Fruit fly (Drosophila melanogaster): ENCODE measurements around the gene Mst84B.
A peak's percentile ranks its signal among the peaks of the same experiment; 100 is the strongest.

The Mst84B gene

dm6 chr3R:7086377-7087200 lies 24.6 kb downstream of the Mst84B start, which contains the start of gene alphaTub84B (continued):
- TF ChIP-seq dan (GFP tag; IDR thresholded peaks at IDR 0.05) (no peak), danr (GFP tag; IDR thresholded peaks at IDR 0.05) (no peak), crc (GFP tag; optimal IDR thresholded peaks at IDR 0.05) (peak; percentile 19), CG2712 (tag; optimal IDR thresholded peaks at IDR 0.05) (peak; percentile 56), CG30431 (GFP tag; optimal IDR thresholded peaks at IDR 0.05) (no peak), CG33557 (GFP tag; optimal IDR thresholded peaks at IDR 0.05) (peak; percentile 49), D19A (tag; optimal IDR thresholded peaks at IDR 0.05) (peak; percentile 13), CG12659 (GFP tag; optimal IDR thresholded peaks at IDR 0.05) (peak; percentile 89), Xrp1 (GFP tag; IDR thresholded peaks at IDR 0.05) (0 out of 2 replicates have a peak, but pooled peaks have one; percentile 31), kni (GFP tag; optimal IDR thresholded peaks at IDR 0.05) (peak; percentile 88), Hmx (GFP tag; optimal IDR thresholded peaks at IDR 0.05) (no peak), sc (optimal IDR thresholded peaks at IDR 0.05) (no peak), sc (GFP tag; optimal IDR thresholded peaks at IDR 0.05) (no peak), CG12744 (GFP tag; optimal IDR thresholded peaks at IDR 0.05) (peak; percentile 56), chn (GFP tag; optimal IDR thresholded peaks at IDR 0.05) (peak; percentile 48), fd102C (GFP tag; optimal IDR thresholded peaks at IDR 0.05) (peak; percentile 69), Sox100B (GFP tag; optimal IDR thresholded peaks at IDR 0.05) (peak; percentile 56), jigr1 (GFP tag; IDR thresholded peaks at IDR 0.05) (no peak), CG16813 (GFP tag; IDR thresholded peaks at IDR 0.05; ENCODE audit: partially characterized antibody) (peak; percentile 36; the same call in 1 of the 3 replicates), CG11504 (tag; optimal IDR thresholded peaks at IDR 0.05) (peak; percentile 48), CG16815 (GFP tag; optimal IDR thresholded peaks at IDR 0.05) (no peak), Stat92E (GFP tag; optimal IDR thresholded peaks at IDR 0.05) (peak in 1 of 3 experiments; percentile 96), Max (GFP tag; optimal IDR thresholded peaks at IDR 0.05) (peak; percentile 45), cad (GFP tag; optimal IDR thresholded peaks at IDR 0.05) (no peak), CG9876 (GFP tag; optimal IDR thresholded peaks at IDR 0.05) (peak; percentile 72), Fer3 (tag; optimal IDR thresholded peaks at IDR 0.05) (peak; percentile 57), gcm (GFP tag; optimal IDR thresholded peaks at IDR 0.05) (peak; percentile 52), nmo (GFP tag; optimal IDR thresholded peaks at IDR 0.05) (peak; percentile 30), CG9215 (GFP tag; IDR thresholded peaks at IDR 0.05) (peak; percentile 32; the same call in 1 of the 2 replicates), Dip2 (GFP tag; IDR thresholded peaks at IDR 0.05) (no peak), kay (GFP tag; optimal IDR thresholded peaks at IDR 0.05) (peak; percentile 90), Trl (optimal IDR thresholded peaks at IDR 0.05) (peak in 1 of 2 experiments; percentile 54), Trl (GFP tag; optimal IDR thresholded peaks at IDR 0.05) (peak; percentile 76), grn (GFP tag; optimal IDR thresholded peaks at IDR 0.05) (peak; percentile 62), CG43689 (GFP tag; IDR thresholded peaks at IDR 0.05) (no peak), CG4617 (GFP tag; optimal IDR thresholded peaks at IDR 0.05; ENCODE audit: borderline replicate concordance) (no peak), sug (tag; optimal IDR thresholded peaks at IDR 0.05) (peak; percentile 44), Sox102F (GFP tag; optimal IDR thresholded peaks at IDR 0.05) (no peak), sna (GFP tag; IDR thresholded peaks at IDR 0.05; ENCODE audit: partially characterized antibody) (no peak), tap (tag; optimal IDR thresholded peaks at IDR 0.05) (peak; percentile 39), CG2202 (tag; optimal IDR thresholded peaks at IDR 0.05) (peak; percentile 21), Chrac-16 (GFP tag; optimal IDR thresholded peaks at IDR 0.05) (peak; percentile 38), CG1024 (GFP tag; IDR thresholded peaks at IDR 0.05) (no peak; the same call in 1 of the 2 replicates), CG17359 (tag; optimal IDR thresholded peaks at IDR 0.05) (peak; percentile 70), B-H2 (GFP tag; optimal IDR thresholded peaks at IDR 0.05) (peak; percentile 45), cg (GFP tag; optimal IDR thresholded peaks at IDR 0.05) (no peak), cwo (GFP tag; optimal IDR thresholded peaks at IDR 0.05) (peak; percentile 67), salm (tag; optimal IDR thresholded peaks at IDR 0.05) (peak; percentile 49), ac (GFP tag; optimal IDR thresholded peaks at IDR 0.05) (peak; percentile 72)

All from whole organism, embryonic.